Worm (Caenorhabditis elegans) whole organism, young adult: ENCODE results near the gene gsto-1.

Experiments
- B0261.1 ChIP-seq: sonication (generic microtip); optimal IDR thresholded peaks from 2 replicates; lab custom pipeline; 2016; ENCODE audit warnings: mild to moderate bottlenecking, missing genetic modification characterization, moderate library complexity, missing compliant biosample characterization
- C06A6.2 ChIP-seq: fragments of 200-800 bp; sonication (Bioruptor generic); conservative IDR thresholded peaks from 2 replicates; pipeline ENCODE4 v1.3.6; 2022; ENCODE audit warnings: missing genetic modification characterization, missing compliant biosample characterization
- F33H1.4 ChIP-seq: fragments of 200-800 bp; sonication (Bioruptor generic); IDR thresholded peaks from 2 replicates; pipeline ENCODE4 v1.3.6; 2022; ENCODE audit warnings: missing genetic modification reagents, missing genetic modification characterization, missing compliant biosample characterization
- F37B4.10 ChIP-seq: fragments of 200-800 bp; sonication (Bioruptor generic); IDR thresholded peaks from 2 replicates; pipeline ENCODE4 v1.3.6; 2022; ENCODE audit warnings: missing genetic modification characterization, missing compliant biosample characterization
- F39B2.1 ChIP-seq: fragments of 200-800 bp; sonication (Bioruptor generic); IDR thresholded peaks from 2 replicates; pipeline ENCODE4 v1.3.6; 2022; ENCODE audit warnings: missing genetic modification reagents, missing genetic modification characterization, missing compliant biosample characterization
- F57C9.4 ChIP-seq: sonication (generic microtip); optimal IDR thresholded peaks from 2 replicates; lab custom pipeline; 2017; ENCODE audit warnings: mild to moderate bottlenecking, missing genetic modification characterization, missing compliant biosample characterization
- K12H6.12 ChIP-seq: fragments of 200-800 bp; sonication (Bioruptor generic); optimal IDR thresholded peaks from 2 replicates; lab custom pipeline; 2018; ENCODE audit warnings: mild to moderate bottlenecking, missing genetic modification characterization, missing compliant biosample characterization
- Y53G8AR.9 ChIP-seq: fragments of 200-800 bp; sonication (Bioruptor generic); conservative IDR thresholded peaks from 2 replicates; pipeline ENCODE4 v1.3.6; 2022; ENCODE audit warnings: missing genetic modification reagents, missing genetic modification characterization, missing compliant biosample characterization
- Y56A3A.18 ChIP-seq: fragments of 200-800 bp; sonication (Bioruptor generic); IDR thresholded peaks from 2 replicates; pipeline ENCODE4 v1.3.6; 2022; ENCODE audit warnings: missing genetic modification reagents, missing genetic modification characterization, missing compliant biosample characterization
- Y79H2A.3 ChIP-seq: fragments of 200-800 bp; sonication (Bioruptor generic); conservative IDR thresholded peaks from 2 replicates; pipeline ENCODE4 v1.3.6; 2022; ENCODE audit warnings: missing genetic modification reagents, missing genetic modification characterization, missing compliant biosample characterization
- aptf-3 ChIP-seq: fragments of 200-800 bp; sonication (Bioruptor generic); IDR thresholded peaks from 2 replicates; pipeline ENCODE4 v1.3.6; 2022; ENCODE audit warnings: missing genetic modification characterization, missing compliant biosample characterization
- ccch-3 ChIP-seq: fragments of 200-800 bp; sonication (Bioruptor generic); optimal IDR thresholded peaks from 2 replicates; lab custom pipeline; 2018; ENCODE audit warnings: mild to moderate bottlenecking, missing genetic modification characterization, missing compliant biosample characterization
- ceh-27 ChIP-seq: fragments of 200-800 bp; sonication (Bioruptor generic); optimal IDR thresholded peaks from 2 replicates; lab custom pipeline; 2018; ENCODE audit warnings: mild to moderate bottlenecking, missing genetic modification characterization, moderate library complexity, missing compliant biosample characterization
- ceh-40 ChIP-seq: fragments of 200-800 bp; sonication (Bioruptor generic); IDR thresholded peaks from 2 replicates; pipeline ENCODE4 v1.3.6; 2022; ENCODE audit warnings: missing genetic modification characterization, missing compliant biosample characterization
- ceh-79 ChIP-seq: sonication (generic microtip); optimal IDR thresholded peaks from 2 replicates; lab custom pipeline; 2017; ENCODE audit warnings: mild to moderate bottlenecking, missing genetic modification characterization, missing compliant biosample characterization
- ceh-91 ChIP-seq: fragments of 200-800 bp; sonication (Bioruptor generic); IDR thresholded peaks from 2 replicates; pipeline ENCODE4 v1.3.6; 2022; ENCODE audit warnings: missing genetic modification reagents, missing genetic modification characterization, missing compliant biosample characterization
- die-1 ChIP-seq: sonication (generic microtip); optimal IDR thresholded peaks from 2 replicates; lab custom pipeline; 2016; ENCODE audit warnings: missing genotype, mild to moderate bottlenecking, missing genetic modification characterization, missing compliant biosample characterization
- dox-1 ChIP-seq: fragments of 200-800 bp; sonication (Bioruptor generic); IDR thresholded peaks from 2 replicates; pipeline ENCODE4 v1.3.6; 2022; ENCODE audit warnings: missing genetic modification reagents, missing genetic modification characterization, missing compliant biosample characterization
- efl-1 ChIP-seq: fragments of 150-350 bp; optimal IDR thresholded peaks from 2 replicates; lab custom pipeline; 2014; ENCODE audit warnings: missing biosample characterization, missing genetic modification reagents, missing genetic modification characterization
- egrh-3 ChIP-seq: fragments of 200-800 bp; sonication (Bioruptor generic); IDR thresholded peaks from 2 replicates; pipeline ENCODE4 v1.3.6; 2022; ENCODE audit warnings: missing genetic modification reagents, missing genetic modification characterization, missing compliant biosample characterization
- gei-17 ChIP-seq: fragments of 200-800 bp; sonication (Bioruptor generic); optimal IDR thresholded peaks from 2 replicates; lab custom pipeline; 2018; ENCODE audit warnings: mild to moderate bottlenecking, missing genetic modification characterization, missing compliant biosample characterization
- him-1 ChIP-seq: sonication (generic microtip); optimal IDR thresholded peaks from 2 replicates; lab custom pipeline; 2016; ENCODE audit warnings: missing genotype, missing genetic modification reagents, missing genetic modification characterization, missing compliant biosample characterization
- hlh-12 ChIP-seq: sonication (generic microtip); optimal IDR thresholded peaks from 2 replicates; lab custom pipeline; 2016; ENCODE audit warnings: missing genetic modification characterization, missing compliant biosample characterization
- hlh-26 ChIP-seq: fragments of 200-800 bp; sonication (Bioruptor generic); conservative IDR thresholded peaks from 2 replicates; pipeline ENCODE4 v1.3.6; 2022; ENCODE audit warnings: missing genetic modification reagents, missing genetic modification characterization, missing compliant biosample characterization
- hrde-1 ChIP-seq: sonication (generic microtip); optimal IDR thresholded peaks from 2 replicates; lab custom pipeline; 2016; ENCODE audit warnings: missing genetic modification characterization, mild to moderate bottlenecking, missing compliant biosample characterization, moderate library complexity, missing genotype, missing genetic modification reagents, borderline replicate concordance
- let-526 ChIP-seq: fragments of 200-800 bp; sonication (Bioruptor generic); IDR thresholded peaks from 2 replicates; pipeline ENCODE4 v1.3.6; 2022; ENCODE audit warnings: missing genetic modification reagents, missing genetic modification characterization, missing compliant biosample characterization
- lin-26 ChIP-seq: fragments of 200-800 bp; sonication (Bioruptor generic); IDR thresholded peaks from 2 replicates; pipeline ENCODE4 v1.3.6; 2022; ENCODE audit warnings: missing genetic modification reagents, missing genetic modification characterization, missing compliant biosample characterization
- lin-54 ChIP-seq: fragments of 200-800 bp; sonication (Bioruptor generic); optimal IDR thresholded peaks from 2 replicates; lab custom pipeline; 2018; ENCODE audit warnings: mild to moderate bottlenecking, missing genetic modification characterization, missing compliant biosample characterization
- lir-1 ChIP-seq: fragments of 200-800 bp; sonication (Bioruptor generic); conservative IDR thresholded peaks from 2 replicates; pipeline ENCODE4 v1.3.6; 2022; ENCODE audit warnings: missing genetic modification reagents, missing genetic modification characterization, missing compliant biosample characterization
- madf-10 ChIP-seq: sonication (generic microtip); optimal IDR thresholded peaks from 2 replicates; lab custom pipeline; 2016; ENCODE audit warnings: mild to moderate bottlenecking, missing genetic modification characterization, missing compliant biosample characterization
- madf-8 ChIP-seq: fragments of 200-800 bp; sonication (Bioruptor generic); conservative IDR thresholded peaks from 2 replicates; pipeline ENCODE4 v1.3.6; 2022; ENCODE audit warnings: missing genetic modification reagents, missing genetic modification characterization, missing compliant biosample characterization
- nhr-120 ChIP-seq: fragments of 200-800 bp; sonication (Bioruptor generic); IDR thresholded peaks from 2 replicates; pipeline ENCODE4 v1.3.6; 2022; ENCODE audit warnings: missing genetic modification characterization, missing compliant biosample characterization
- nhr-179 ChIP-seq: sonication (generic microtip); optimal IDR thresholded peaks from 2 replicates; lab custom pipeline; 2016; ENCODE audit warnings: mild to moderate bottlenecking, missing genetic modification characterization, missing compliant biosample characterization
- nhr-80 ChIP-seq: sonication (generic microtip); optimal IDR thresholded peaks from 2 replicates; lab custom pipeline; 2016; ENCODE audit warnings: missing genetic modification characterization, missing compliant biosample characterization
- pbrm-1 ChIP-seq: fragments of 200-800 bp; sonication (Bioruptor generic); IDR thresholded peaks from 2 replicates; pipeline ENCODE4 v1.3.6; 2022; ENCODE audit warnings: missing genetic modification reagents, missing genetic modification characterization, missing compliant biosample characterization
- pha-4 ChIP-seq: fragments of 150-350 bp; sonication (generic microtip); optimal IDR thresholded peaks from 2 replicates; lab custom pipeline; 2014; ENCODE audit warnings: missing biosample characterization, missing genetic modification reagents, missing genetic modification characterization
- rec-8 ChIP-seq, 2 experiments: sonication (generic microtip); optimal IDR thresholded peaks; 2 replicates each; lab custom pipeline; 2016; ENCODE audit warnings: mild to moderate bottlenecking in 2 of 2, missing genetic modification characterization in 2 of 2, missing genetic modification reagents in 2 of 2, missing genotype in 2 of 2, missing biosample characterization in 1 of 2, missing compliant biosample characterization in 1 of 2, moderate library complexity in 1 of 2
- sea-2 ChIP-seq: fragments of 200-800 bp; sonication (Bioruptor generic); IDR thresholded peaks from 2 replicates; pipeline ENCODE4 v1.3.6; 2022; ENCODE audit warnings: missing genetic modification characterization, missing compliant biosample characterization
- snpc-3.4 ChIP-seq: sonication (generic microtip); optimal IDR thresholded peaks from 2 replicates; lab custom pipeline; 2017; ENCODE audit warnings: missing genetic modification characterization, mild to moderate bottlenecking, missing compliant biosample characterization, antibody characterized with exemption, moderate library complexity, missing genotype, missing genetic modification reagents
- snpc-4 ChIP-seq, 5 experiments: fragments of 150-350 bp in 1 of 5; sonication (generic microtip) in 4 of 5; optimal IDR thresholded peaks; 2 replicates each; lab custom pipeline; 2014 to 2018; ENCODE audit warnings: missing genetic modification characterization in 5 of 5, missing biosample characterization in 3 of 5, antibody characterized with exemption in 2 of 5, mild to moderate bottlenecking in 2 of 5, missing compliant biosample characterization in 2 of 5, missing genotype in 2 of 5, moderate library complexity in 2 of 5, missing genetic modification reagents in 1 of 5
- tbp1 ChIP-seq: fragments of 200-800 bp; sonication (Bioruptor generic); optimal IDR thresholded peaks from 2 replicates; lab custom pipeline; 2018; ENCODE audit warnings: mild to moderate bottlenecking, missing genetic modification characterization, missing compliant biosample characterization
- tbx-9 ChIP-seq: sonication (generic microtip); optimal IDR thresholded peaks from 2 replicates; lab custom pipeline; 2016; ENCODE audit warnings: borderline replicate concordance, missing genetic modification characterization, inconsistent platforms, missing compliant biosample characterization
- unc-130 ChIP-seq: sonication (generic microtip); optimal IDR thresholded peaks from 2 replicates; lab custom pipeline; 2016; ENCODE audit warnings: missing genetic modification reagents, missing genetic modification characterization, missing compliant biosample characterization
- xnd-1 ChIP-seq: sonication (generic microtip); optimal IDR thresholded peaks from 2 replicates; lab custom pipeline; 2016; ENCODE audit warnings: missing genotype, missing genetic modification reagents, missing genetic modification characterization, missing compliant biosample characterization
- zfh-2 ChIP-seq: fragments of 200-800 bp; sonication (Bioruptor generic); conservative IDR thresholded peaks from 2 replicates; pipeline ENCODE4 v1.3.6; 2022; ENCODE audit warnings: missing genetic modification reagents, missing genetic modification characterization, missing compliant biosample characterization
- zim-3 ChIP-seq: sonication (generic microtip); optimal IDR thresholded peaks from 2 replicates; lab custom pipeline; 2017; ENCODE audit warnings: mild to moderate bottlenecking, missing genetic modification characterization, moderate library complexity, missing compliant biosample characterization
- ztf-26 ChIP-seq: sonication (generic microtip); optimal IDR thresholded peaks from 2 replicates; lab custom pipeline; 2017; ENCODE audit warnings: missing genetic modification characterization, missing compliant biosample characterization
- ztf-28 ChIP-seq: fragments of 200-800 bp; sonication (Bioruptor generic); IDR thresholded peaks from 2 replicates; pipeline ENCODE4 v1.3.6; 2022; ENCODE audit warnings: missing genetic modification reagents, missing genetic modification characterization, missing compliant biosample characterization

The gsto-1 gene

ce11 chrIII:7973201-7973767 is 26.5 kb upstream of the gsto-1 start, which contains the start of the genes eef-1B.1 and aco-2 (continued):
- TF ChIP-seq Y53G8AR.9 (GFP tag; lab: Robert Waterston, UW) (peak; percentile 78), rec-8 (tag; optimal IDR thresholded peaks at IDR 0.05; lab: Kevin White, UChicago) (no peak), snpc-4 (GFP tag; optimal IDR thresholded peaks at IDR 0.05; lab: Kevin White, UChicago) (no peak), snpc-4 (tag; optimal IDR thresholded peaks at IDR 0.05; lab: Kevin White, UChicago) (peak; percentile 2 to 63 (median 54)), ceh-40 (GFP tag; lab: Robert Waterston, UW) (no peak), efl-1 (GFP tag; lab: Kevin White, UChicago) (peak; percentile 53), hrde-1 (tag; lab: Kevin White, UChicago) (no peak), zfh-2 (GFP tag; lab: Robert Waterston, UW) (peak; percentile 89), nhr-179 (tag; lab: Kevin White, UChicago) (no peak), tbx-9 (tag; lab: Kevin White, UChicago) (no peak), madf-10 (tag; lab: Kevin White, UChicago) (peak; percentile 52), nhr-120 (GFP tag; lab: Robert Waterston, UW) (no peak), lin-54 (GFP tag; lab: Kevin White, UChicago) (peak; percentile 86), sea-2 (no peak), F37B4.10 (no peak), tbp1 (peak; percentile 70), B0261.1 (no peak), snpc-3.4 (tag; lab: Kevin White, UChicago) (no peak), ceh-79 (tag; lab: Kevin White, UChicago) (no peak), ceh-27 (GFP tag; lab: Kevin White, UChicago) (peak; percentile 77), xnd-1 (tag; lab: Kevin White, UChicago) (peak; percentile 40), ztf-28 (no peak), lir-1 (GFP tag; lab: Robert Waterston, UW) (peak; percentile 42; the same call in 1 of the 2 replicates), egrh-3 (no peak), aptf-3 (GFP tag; lab: Robert Waterston, UW) (no peak), hlh-26 (no peak), hlh-12 (tag; lab: Kevin White, UChicago) (no peak), pha-4 (tag; lab: Kevin White, UChicago) (no peak), gei-17 (GFP tag; lab: Kevin White, UChicago) (peak; percentile 54), die-1 (tag; lab: Kevin White, UChicago) (no peak), C06A6.2 (peak; percentile 64; the same call in 1 of the 2 replicates), zim-3 (tag; lab: Kevin White, UChicago) (no peak), Y79H2A.3 (no peak), F39B2.1 (GFP tag; lab: Robert Waterston, UW) (no peak), let-526 (no peak), ceh-91 (GFP tag; lab: Robert Waterston, UW) (no peak), ccch-3 (GFP tag; lab: Kevin White, UChicago) (no peak), nhr-80 (peak; percentile 94), unc-130 (peak; percentile 33), K12H6.12 (tag; lab: Kevin White, UChicago) (peak; percentile 52), lin-26 (no peak), F57C9.4 (no peak), pbrm-1 (peak; percentile 81), madf-8 (peak; percentile 56; the same call in 1 of the 2 replicates), him-1 (tag; lab: Kevin White, UChicago) (no peak), ztf-26 (tag; lab: Kevin White, UChicago) (peak; percentile 74), Y56A3A.18 (no peak), F33H1.4 (GFP tag; lab: Robert Waterston, UW) (peak; percentile 89), dox-1 (peak; percentile 88)
